Worm (Caenorhabditis elegans) whole organism, L2 larva: ENCODE data around the gene egl-38.

Source experiments
- elt-3 ChIP-seq: sonication (generic microtip); optimal IDR thresholded peaks from 2 replicates; lab custom pipeline; 2017; ENCODE audit warnings: missing biosample characterization, missing genetic modification characterization
- lin-39 ChIP-seq: fragments of 150-350 bp; optimal IDR thresholded peaks from 2 replicates; lab custom pipeline; 2014; ENCODE audit warnings: missing biosample characterization, missing genetic modification reagents, missing genetic modification characterization
- nhr-11 ChIP-seq: fragments of 150-350 bp; optimal IDR thresholded peaks from 2 replicates; lab custom pipeline; 2014; ENCODE audit warnings: missing biosample characterization, missing genetic modification characterization

ce11 chrIV:10115142-10115541, 4.8 kb upstream of the egl-38 start, which contains the start of gene C04G2.10:
- TF ChIP-seq elt-3 (tag; lab: Kevin White, UChicago) (no peak), lin-39 (no peak), nhr-11 (no peak)
